Fruit fly (Drosophila melanogaster) whole organism, wandering third instar larva: ENCODE data around the gene CG43291.

ENCODE experiments used
- Abd-B ChIP-seq: fragments of >200 bp; optimal IDR thresholded peaks from 2 replicates; lab custom pipeline; 2017; ENCODE audit warnings: missing biosample characterization, missing genetic modification characterization
- CG32264 ChIP-seq: fragments of 200-800 bp; sonication (Bioruptor generic); optimal IDR thresholded peaks from 2 replicates; lab custom pipeline; 2016; ENCODE audit warnings: missing biosample characterization, missing genetic modification characterization
- CG9705 ChIP-seq: fragments of 200-800 bp; sonication (Bioruptor generic); optimal IDR thresholded peaks from 2 replicates; lab custom pipeline; 2018; ENCODE audit warnings: missing biosample characterization, mild to moderate bottlenecking, missing genetic modification characterization
- CrebA ChIP-seq: fragments of 200-800 bp; sonication (Bioruptor generic); optimal IDR thresholded peaks from 2 replicates; lab custom pipeline; 2016; ENCODE audit warnings: missing biosample characterization, mild to moderate bottlenecking, missing genetic modification characterization, borderline replicate concordance
- Dfd ChIP-seq: fragments of >200 bp; optimal IDR thresholded peaks from 2 replicates; lab custom pipeline; 2017; ENCODE audit warnings: missing biosample characterization, missing genetic modification characterization
- Dif ChIP-seq: fragments of 200-275, 200-300 bp; sonication (Bioruptor generic); optimal IDR thresholded peaks from 2 replicates; lab custom pipeline; 2018; ENCODE audit warnings: missing biosample characterization, missing genetic modification characterization; ENCODE audit not compliant: partially characterized antibody
- GATAd ChIP-seq: sonication (Bioruptor generic); optimal IDR thresholded peaks from 2 replicates; lab custom pipeline; 2016; ENCODE audit warnings: missing biosample characterization, missing genetic modification characterization
- HLH106 ChIP-seq: fragments of 200-800 bp; optimal IDR thresholded peaks from 3 replicates; lab custom pipeline; 2019; ENCODE audit warnings: missing biosample characterization, mild to moderate bottlenecking, missing genetic modification characterization, moderate library complexity
- Hnf4 ChIP-seq: fragments of 200-800 bp; sonication (Bioruptor generic); optimal IDR thresholded peaks from 2 replicates; lab custom pipeline; 2016; ENCODE audit warnings: missing biosample characterization, mild to moderate bottlenecking, missing genetic modification characterization
- Hr78 ChIP-seq: fragments of >200 bp; optimal IDR thresholded peaks from 2 replicates; lab custom pipeline; 2017; ENCODE audit warnings: missing biosample characterization, missing genetic modification characterization
- Hr83 ChIP-seq: fragments of 200-300 bp; sonication (Bioruptor generic); optimal IDR thresholded peaks from 2 replicates; lab custom pipeline; 2016; ENCODE audit warnings: missing biosample characterization, mild to moderate bottlenecking, missing genetic modification characterization, moderate library complexity; ENCODE audit not compliant: poor library complexity, severe bottlenecking
- Jra ChIP-seq: sonication (Bioruptor generic); optimal IDR thresholded peaks from 2 replicates; lab custom pipeline; 2016; ENCODE audit warnings: missing biosample characterization, missing genetic modification characterization
- Mio ChIP-seq: sonication (Bioruptor generic); optimal IDR thresholded peaks from 2 replicates; lab custom pipeline; 2016; ENCODE audit warnings: missing biosample characterization, missing genetic modification characterization
- Myc ChIP-seq: fragments of >200 bp; optimal IDR thresholded peaks from 2 replicates; lab custom pipeline; 2017
- N ChIP-seq: fragments of >200 bp; optimal IDR thresholded peaks from 2 replicates; lab custom pipeline; 2018; ENCODE audit warnings: missing biosample characterization, missing external identifiers, missing genetic modification characterization
- OdsH ChIP-seq: fragments of 200-800 bp; sonication (Bioruptor generic); optimal IDR thresholded peaks from 2 replicates; lab custom pipeline; 2016; ENCODE audit warnings: missing biosample characterization, mild to moderate bottlenecking, missing genetic modification characterization
- Rel ChIP-seq, 2 experiments: fragments of 200-800 bp; sonication (Bioruptor generic) in 1 of 2; optimal IDR thresholded peaks; 2 replicates in 1 of 2; 3 replicates in 1 of 2; lab custom pipeline; 2016 to 2019; ENCODE audit warnings: mild to moderate bottlenecking in 2 of 2, missing biosample characterization in 2 of 2, missing genetic modification characterization in 2 of 2, moderate library complexity in 1 of 2
- Sp1 ChIP-seq: fragments of 200-800 bp; sonication (Bioruptor generic); optimal IDR thresholded peaks from 3 replicates; lab custom pipeline; 2019; ENCODE audit warnings: missing biosample characterization, mild to moderate bottlenecking, missing genetic modification characterization, moderate library complexity
- Vsx2 ChIP-seq: fragments of 200-300, 225-300 bp; sonication (Bioruptor generic); optimal IDR thresholded peaks from 2 replicates; lab custom pipeline; 2018; ENCODE audit warnings: missing biosample characterization, missing genetic modification characterization; ENCODE audit not compliant: partially characterized antibody
- br ChIP-seq: fragments of 200-800 bp; sonication (Bioruptor generic); optimal IDR thresholded peaks from 2 replicates; lab custom pipeline; 2016; ENCODE audit warnings: missing biosample characterization, missing genetic modification characterization
- brk ChIP-seq: fragments of 200-800 bp; sonication (Bioruptor generic); optimal IDR thresholded peaks from 2 replicates; lab custom pipeline; 2016; ENCODE audit warnings: missing biosample characterization, mild to moderate bottlenecking, missing genetic modification characterization
- dl ChIP-seq, 2 experiments: fragments of 175-275, 200-275 bp in 1 of 2; fragments of 200-275 bp in 1 of 2; sonication (Bioruptor generic); optimal IDR thresholded peaks; lab custom pipeline; 2018; ENCODE audit warnings: mild to moderate bottlenecking in 2 of 2, missing biosample characterization in 2 of 2, missing genetic modification characterization in 2 of 2, moderate library complexity in 2 of 2; ENCODE audit not compliant: partially characterized antibody in 2 of 2, insufficient read depth in 1 of 2
- dmrt93B ChIP-seq: fragments of 200-800 bp; sonication (Bioruptor generic); optimal IDR thresholded peaks from 2 replicates; lab custom pipeline; 2018; ENCODE audit warnings: missing biosample characterization, mild to moderate bottlenecking, missing genetic modification characterization
- dsf ChIP-seq: sonication (Bioruptor generic); optimal IDR thresholded peaks from 2 replicates; lab custom pipeline; 2016; ENCODE audit warnings: missing biosample characterization, missing genetic modification characterization, borderline replicate concordance
- ey ChIP-seq: fragments of 200-800 bp; sonication (Bioruptor generic); optimal IDR thresholded peaks from 2 replicates; lab custom pipeline; 2016; ENCODE audit warnings: missing biosample characterization, missing genetic modification characterization
- foxo ChIP-seq, 2 experiments: fragments of 200-800 bp; sonication (Bioruptor generic); optimal IDR thresholded peaks; 2 replicates in 1 of 2; 3 replicates in 1 of 2; lab custom pipeline; 2016 to 2017; ENCODE audit warnings: missing biosample characterization in 2 of 2, missing genetic modification characterization in 2 of 2
- fru ChIP-seq: fragments of 200-800 bp; sonication (Bioruptor generic); optimal IDR thresholded peaks from 3 replicates; lab custom pipeline; 2016; ENCODE audit warnings: missing biosample characterization, mild to moderate bottlenecking, missing genetic modification characterization
- h ChIP-seq: fragments of 200-800 bp; sonication (Bioruptor generic); optimal IDR thresholded peaks from 3 replicates; lab custom pipeline; 2016; ENCODE audit warnings: missing biosample characterization, mild to moderate bottlenecking, missing genetic modification characterization
- jim ChIP-seq: fragments of 175-275, 200-325 bp; sonication (Bioruptor generic); optimal IDR thresholded peaks from 2 replicates; lab custom pipeline; 2016; ENCODE audit warnings: missing biosample characterization, mild to moderate bottlenecking, missing genetic modification characterization
- lola ChIP-seq: fragments of >200 bp; optimal IDR thresholded peaks from 2 replicates; lab custom pipeline; 2017; ENCODE audit warnings: missing biosample characterization, missing genetic modification characterization
- pan ChIP-seq: fragments of >200 bp; optimal IDR thresholded peaks from 2 replicates; lab custom pipeline; 2017
- psq ChIP-seq: fragments of 200-800 bp; sonication (Bioruptor generic); optimal IDR thresholded peaks from 3 replicates; lab custom pipeline; 2017; ENCODE audit warnings: missing biosample characterization, mild to moderate bottlenecking, missing genetic modification characterization, moderate library complexity
- rgr ChIP-seq: fragments of 200-800 bp; sonication (Bioruptor generic); optimal IDR thresholded peaks from 3 replicates; lab custom pipeline; 2016; ENCODE audit warnings: missing biosample characterization, mild to moderate bottlenecking, missing genetic modification characterization
- sage ChIP-seq: fragments of 200-800 bp; sonication (Bioruptor generic); optimal IDR thresholded peaks from 2 replicates; lab custom pipeline; 2016; ENCODE audit warnings: missing biosample characterization, mild to moderate bottlenecking, missing genetic modification characterization
- sv ChIP-seq: fragments of 200-800 bp; sonication (Bioruptor generic); optimal IDR thresholded peaks from 3 replicates; lab custom pipeline; 2016; ENCODE audit warnings: missing biosample characterization, missing genetic modification characterization
- tai ChIP-seq: sonication (Bioruptor generic); optimal IDR thresholded peaks from 2 replicates; lab custom pipeline; 2016; ENCODE audit warnings: missing biosample characterization, missing genetic modification characterization
- usp ChIP-seq: fragments of >200 bp; optimal IDR thresholded peaks from 2 replicates; lab custom pipeline; 2017; ENCODE audit warnings: missing biosample characterization, missing genetic modification characterization
- woc ChIP-seq: sonication (Bioruptor generic); optimal IDR thresholded peaks from 2 replicates; lab custom pipeline; 2016; ENCODE audit warnings: missing biosample characterization, mild to moderate bottlenecking, missing genetic modification characterization

The CG43291 gene

dm6 chr3R:14280324-14280723 lies 35.8 kb upstream of the CG43291 start:
- TF ChIP-seq OdsH (GFP tag; lab: Kevin White, UChicago): peak; percentile 13
- TF ChIP-seq Sp1 (GFP tag; lab: Kevin White, UChicago): peak; percentile 11
- TF ChIP-seq Dfd: no peak
- TF ChIP-seq HLH106 (tag; lab: Kevin White, UChicago): peak; percentile 10
- TF ChIP-seq Abd-B: no peak
- TF ChIP-seq Hnf4 (GFP tag; lab: Kevin White, UChicago): no peak

- TF ChIP-seq HLH106 (tag; lab: Kevin White, UChicago) (peak; percentile 21), Dif (GFP tag; lab: Kevin White, UChicago) (no peak)
Observed at dm6 chr3R:14279311-14279998, 35.0 kb upstream of the CG43291 start.

dm6 chr3R:14278523-14279303 lies 34.2 kb upstream of the CG43291 start:
- TF ChIP-seq pan (lab: Kevin White, UChicago): no peak
- TF ChIP-seq OdsH (GFP tag; lab: Kevin White, UChicago): no peak
- peak; percentile 50 for TF ChIP-seq jim (GFP tag; lab: Kevin White, UChicago)
- no peak for TF ChIP-seq ey
- no peak for TF ChIP-seq dmrt93B (GFP tag; lab: Kevin White, UChicago)
- no peak for TF ChIP-seq Abd-B
- TF ChIP-seq br: no peak
- TF ChIP-seq CG9705 (GFP tag; lab: Kevin White, UChicago): no peak
- peak; percentile 94 for TF ChIP-seq Myc (lab: Kevin White, UChicago)
- TF ChIP-seq brk (GFP tag; lab: Kevin White, UChicago): no peak
- no peak for TF ChIP-seq h (GFP tag; lab: Kevin White, UChicago)
- no peak for TF ChIP-seq GATAd
- no peak for TF ChIP-seq sage (GFP tag; lab: Kevin White, UChicago)
- TF ChIP-seq rgr (GFP tag; lab: Kevin White, UChicago): no peak
- peak; percentile 70 to 87 for TF ChIP-seq dl (GFP tag; optimal IDR thresholded peaks at IDR 0.05; lab: Kevin White, UChicago; ENCODE audit: insufficient read depth in 1 of 2, partially characterized antibody in 2 of 2)
- TF ChIP-seq Hr78 (GFP tag; lab: Kevin White, UChicago): no peak
- TF ChIP-seq tai (GFP tag; lab: Kevin White, UChicago): no peak
- TF ChIP-seq Jra (GFP tag; lab: Kevin White, UChicago): no peak
- TF ChIP-seq lola (GFP tag; lab: Kevin White, UChicago): no peak
- TF ChIP-seq Dfd: peak; percentile 29
- TF ChIP-seq Sp1 (GFP tag; lab: Kevin White, UChicago): no peak
- no peak for TF ChIP-seq Mio (GFP tag; lab: Kevin White, UChicago)
- peak; percentile 80 for TF ChIP-seq Vsx2 (GFP tag; lab: Kevin White, UChicago)
- peak; percentile 79 for TF ChIP-seq Dif (GFP tag; lab: Kevin White, UChicago)
- TF ChIP-seq N (GFP tag; lab: Kevin White, UChicago): no peak
- TF ChIP-seq sv (GFP tag; lab: Kevin White, UChicago): no peak
- TF ChIP-seq Hnf4 (GFP tag; lab: Kevin White, UChicago): no peak
- no peak for TF ChIP-seq usp (GFP tag; lab: Kevin White, UChicago)
- no peak for TF ChIP-seq psq (GFP tag; lab: Kevin White, UChicago)
- no peak for TF ChIP-seq CG32264 (GFP tag; lab: Kevin White, UChicago)
- TF ChIP-seq CrebA: peak; percentile 34
- TF ChIP-seq Rel (GFP tag; optimal IDR thresholded peaks at IDR 0.05; lab: Kevin White, UChicago): peak; percentile 31
- TF ChIP-seq Rel (tag; optimal IDR thresholded peaks at IDR 0.05; lab: Kevin White, UChicago): peak; percentile 0
- peak; percentile 25 for TF ChIP-seq HLH106 (tag; lab: Kevin White, UChicago)
- TF ChIP-seq Hr83 (GFP tag; lab: Kevin White, UChicago): peak; percentile 68
- no peak for TF ChIP-seq foxo (GFP tag; optimal IDR thresholded peaks at IDR 0.05; lab: Kevin White, UChicago)
- no peak for TF ChIP-seq dsf (GFP tag; lab: Kevin White, UChicago)
- no peak for TF ChIP-seq woc
- TF ChIP-seq fru (GFP tag; lab: Kevin White, UChicago): peak; percentile 9
